Comparison of ENCODE assay signal across 3 fruit fly cellular contexts in genomic region chr3R:21601954-21602687, dm6.
A peak's percentile ranks its signal among the peaks of the same experiment; 100 is the strongest.
TF ChIP-seq lines count a peak whose summit lies in the region.

No protein-coding gene starts in this region.

- TF ChIP-seq CTCF in whole organism, embryonic (GFP tag; optimal IDR thresholded peaks at IDR 0.05; lab: Kevin White, UChicago), result no peak

TF ChIP-seq in whole organism, embryonic, 481 proteins besides CTCF, POLR2A, EP300 and RAD21:
- TF ChIP-seq E2f1 (GFP tag; IDR thresholded peaks at IDR 0.05; lab: Robert Waterston, UW), result no peak
- peak; percentile 83 for TF ChIP-seq crol (GFP tag; IDR thresholded peaks at IDR 0.05; lab: Robert Waterston, UW)
- TF ChIP-seq Drgx (GFP tag; IDR thresholded peaks at IDR 0.05; lab: Robert Waterston, UW), result 0 out of 2 replicates have a peak, but pooled peaks have one; percentile 54
- TF ChIP-seq Hr3 (GFP tag; optimal IDR thresholded peaks at IDR 0.05; lab: Kevin White, UChicago), result no peak
- peak; percentile 54 for TF ChIP-seq CG12769 (tag; optimal IDR thresholded peaks at IDR 0.05; lab: Kevin White, UChicago)
- no peak for TF ChIP-seq gcm2 (GFP tag; optimal IDR thresholded peaks at IDR 0.05; lab: Kevin White, UChicago)
- TF ChIP-seq cwo (GFP tag; optimal IDR thresholded peaks at IDR 0.05; lab: Kevin White, UChicago), result no peak
- no peak for TF ChIP-seq stwl (tag; optimal IDR thresholded peaks at IDR 0.05; lab: Kevin White, UChicago)
- no peak for TF ChIP-seq CG12299 (tag; optimal IDR thresholded peaks at IDR 0.05; lab: Kevin White, UChicago)
- peak; percentile 23 for TF ChIP-seq nau (GFP tag; optimal IDR thresholded peaks at IDR 0.05; lab: Kevin White, UChicago)
- TF ChIP-seq CG4820 (GFP tag; optimal IDR thresholded peaks at IDR 0.05; lab: Kevin White, UChicago), result no peak
- no peak for TF ChIP-seq sc (optimal IDR thresholded peaks at IDR 0.05; lab: Kevin White, UChicago)
- TF ChIP-seq sc (GFP tag; optimal IDR thresholded peaks at IDR 0.05; lab: Kevin White, UChicago), result no peak
- TF ChIP-seq CG17328 (GFP tag; IDR thresholded peaks at IDR 0.05; lab: Robert Waterston, UW), result no peak
- peak; percentile 89 for TF ChIP-seq sr (GFP tag; IDR thresholded peaks at IDR 0.05; lab: Robert Waterston, UW)
- no peak for TF ChIP-seq Fer2 (tag; optimal IDR thresholded peaks at IDR 0.05; lab: Kevin White, UChicago)
- peak; percentile 54 for TF ChIP-seq Med (GFP tag; lab: Kevin White, UChicago)
- no peak for TF ChIP-seq bab2 (GFP tag; optimal IDR thresholded peaks at IDR 0.05; lab: Kevin White, UChicago)

TF ChIP-seq in whole organism, prepupa, 60 proteins besides CTCF, POLR2A, EP300 and RAD21:
- TF ChIP-seq Eip78C (GFP tag; lab: Kevin White, UChicago) (peak; percentile 24), ss (GFP tag; optimal IDR thresholded peaks at IDR 0.05; lab: Kevin White, UChicago) (no peak), CG8119 (GFP tag; IDR thresholded peaks at IDR 0.05; lab: Robert Waterston, UW) (0 out of 3 replicates have a peak, but pooled peaks have one; percentile 13), CG32006 (GFP tag; optimal IDR thresholded peaks at IDR 0.05; lab: Kevin White, UChicago) (peak; percentile 67), Blimp-1 (GFP tag; optimal IDR thresholded peaks at IDR 0.05; lab: Kevin White, UChicago) (no peak), salr (GFP tag; optimal IDR thresholded peaks at IDR 0.05; lab: Kevin White, UChicago) (peak in 1 of 2 experiments; percentile 18), OdsH (GFP tag; optimal IDR thresholded peaks at IDR 0.05; lab: Kevin White, UChicago) (peak; percentile 11), Hr4 (GFP tag; optimal IDR thresholded peaks at IDR 0.05; lab: Kevin White, UChicago) (peak; percentile 39), CG15336 (GFP tag; IDR thresholded peaks at IDR 0.05; lab: Robert Waterston, UW) (peak; percentile 44; the same call in 1 of the 2 replicates), Gug (GFP tag; IDR thresholded peaks at IDR 0.05; lab: Robert Waterston, UW) (0 out of 2 replicates have a peak, but pooled peaks have one; percentile 11), eg (GFP tag; IDR thresholded peaks at IDR 0.05; lab: Robert Waterston, UW) (peak; percentile 52; the same call in 2 of the 3 replicates), pdm3 (GFP tag; optimal IDR thresholded peaks at IDR 0.05; lab: Kevin White, UChicago) (peak; percentile 13), CG3919 (GFP tag; optimal IDR thresholded peaks at IDR 0.05; lab: Kevin White, UChicago) (no peak), Smox (GFP tag; optimal IDR thresholded peaks at IDR 0.05; lab: Kevin White, UChicago) (no peak), vri (GFP tag; optimal IDR thresholded peaks at IDR 0.05; lab: Kevin White, UChicago) (no peak), CG10631 (GFP tag; optimal IDR thresholded peaks at IDR 0.05; lab: Kevin White, UChicago) (peak; percentile 27), cyc (GFP tag; optimal IDR thresholded peaks at IDR 0.05; lab: Kevin White, UChicago) (no peak), Met (GFP tag; optimal IDR thresholded peaks at IDR 0.05; lab: Kevin White, UChicago) (no peak), dac (GFP tag; optimal IDR thresholded peaks at IDR 0.05; lab: Kevin White, UChicago) (peak; percentile 14), CG11294 (GFP tag; IDR thresholded peaks at IDR 0.05; lab: Robert Waterston, UW) (no peak), fd85E (GFP tag; optimal IDR thresholded peaks at IDR 0.05; lab: Kevin White, UChicago) (no peak), CG4318 (GFP tag; optimal IDR thresholded peaks at IDR 0.05; lab: Kevin White, UChicago) (peak; percentile 12), CG3032 (tag; optimal IDR thresholded peaks at IDR 0.05; lab: Kevin White, UChicago) (peak; percentile 9), CG6163 (GFP tag; IDR thresholded peaks at IDR 0.05; lab: Robert Waterston, UW) (0 out of 3 replicates have a peak, but pooled peaks have one; percentile 32), CG7368 (GFP tag; optimal IDR thresholded peaks at IDR 0.05; lab: Kevin White, UChicago) (no peak), CG6854 (GFP tag; optimal IDR thresholded peaks at IDR 0.05; lab: Kevin White, UChicago) (no peak), CG6276 (GFP tag; optimal IDR thresholded peaks at IDR 0.05; lab: Kevin White, UChicago) (peak; percentile 0), fd59A (GFP tag; optimal IDR thresholded peaks at IDR 0.05; lab: Kevin White, UChicago) (no peak)

TF ChIP-seq in whole organism, pupa, 21 proteins besides CTCF, POLR2A, EP300 and RAD21:
- TF ChIP-seq fd96Ca (GFP tag; IDR thresholded peaks at IDR 0.05; lab: Robert Waterston, UW), result 0 out of 3 replicates have a peak, but pooled peaks have one; percentile 6
- no peak for TF ChIP-seq CG13204 (GFP tag; optimal IDR thresholded peaks at IDR 0.05; lab: Kevin White, UChicago)
- peak; percentile 5 for TF ChIP-seq Pif1A (GFP tag; optimal IDR thresholded peaks at IDR 0.05; lab: Kevin White, UChicago)
- TF ChIP-seq CG8301 (tag; optimal IDR thresholded peaks at IDR 0.05; lab: Kevin White, UChicago), result peak; percentile 54
- TF ChIP-seq CG32121 (GFP tag; IDR thresholded peaks at IDR 0.05; lab: Robert Waterston, UW), result peak; percentile 28; the same call in 1 of the 2 replicates
- TF ChIP-seq CG4496 (GFP tag; IDR thresholded peaks at IDR 0.05; lab: Robert Waterston, UW), result peak; percentile 66
- TF ChIP-seq Pif1B (GFP tag; optimal IDR thresholded peaks at IDR 0.05; lab: Kevin White, UChicago), result no peak
- peak; percentile 62 for TF ChIP-seq CG14655 (GFP tag; optimal IDR thresholded peaks at IDR 0.05; lab: Kevin White, UChicago)
TF ChIP-seq in whole organism, pupa: peak in this region for 6.

Comparison
In these comparisons a context has a peak if more than half of its experiments do, and no peak if none do; other contexts are left out.
1. Of the 7 proteins assayed by ChIP-seq in both whole organism, embryonic and whole organism, prepupa: peak only in whole organism, embryonic: none; only in whole organism, prepupa: Gug; in both: none; in neither: 6.